Fruit fly (Drosophila melanogaster): ENCODE measurements around the gene gkt.

dm6 chr2L:3114132-3114531, 45.6 kb upstream of the gkt start:
- TF ChIP-seq psq (optimal IDR thresholded peaks at IDR 0.05), result no peak
- no peak for TF ChIP-seq usp (GFP tag; optimal IDR thresholded peaks at IDR 0.05)
